Fruit fly (Drosophila melanogaster) whole organism, embryonic: Measurements from ENCODE around the gene wb.
A peak's percentile ranks its signal among the peaks of the same experiment; 100 is the strongest.

Experiments used
- Awh ChIP-seq: fragments of 200-800 bp; sonication (Bioruptor generic); IDR thresholded peaks from 2 replicates; pipeline ENCODE4, ENCODE4 v1.3.6; 2022; ENCODE audit warnings: missing biosample characterization, missing genetic modification characterization
- Blimp-1 ChIP-seq: fragments of 200-800 bp; sonication (Bioruptor generic); optimal IDR thresholded peaks from 3 replicates; lab custom pipeline; 2018; ENCODE audit warnings: missing biosample characterization, missing genetic modification characterization, mild to moderate bottlenecking, moderate library complexity, missing genetic modification reagents
- BtbVII ChIP-seq: fragments of 200-800 bp; sonication (Bioruptor generic); optimal IDR thresholded peaks from 3 replicates; lab custom pipeline; 2017; ENCODE audit warnings: missing biosample characterization, mild to moderate bottlenecking, missing genetic modification characterization
- CG10147 ChIP-seq: fragments of 200-800 bp; sonication (Bioruptor generic); optimal IDR thresholded peaks from 2 replicates; lab custom pipeline; 2019; ENCODE audit warnings: missing biosample characterization, mild to moderate bottlenecking, missing genetic modification characterization, moderate library complexity
- CG10979 ChIP-seq: fragments of 200-800 bp; sonication (Bioruptor generic); optimal IDR thresholded peaks from 2 replicates; lab custom pipeline; 2018; ENCODE audit warnings: missing biosample characterization, mild to moderate bottlenecking, missing genetic modification characterization, moderate library complexity
- CG11456 ChIP-seq: fragments of 200-800 bp; sonication (Bioruptor generic); IDR thresholded peaks from 3 replicates; pipeline ENCODE4 v1.3.6; 2022; ENCODE audit warnings: missing biosample characterization, missing genetic modification characterization
- CG13775 ChIP-seq: fragments of 200-800 bp; sonication (Bioruptor generic); optimal IDR thresholded peaks from 3 replicates; lab custom pipeline; 2017; ENCODE audit warnings: missing biosample characterization, mild to moderate bottlenecking, missing genetic modification characterization
- CG14050 ChIP-seq: fragments of 200-800 bp; sonication (Bioruptor generic); IDR thresholded peaks from 3 replicates; pipeline ENCODE4 v1.3.6; 2022; ENCODE audit warnings: missing biosample characterization, missing genetic modification characterization
- CG14441 ChIP-seq: fragments of 200-800 bp; sonication (Bioruptor generic); IDR thresholded peaks from 2 replicates; pipeline ENCODE4 v1.3.6; 2022; ENCODE audit warnings: missing biosample characterization, missing genetic modification characterization
- CG15269 ChIP-seq: fragments of 200-800 bp; sonication (Bioruptor generic); optimal IDR thresholded peaks from 2 replicates; lab custom pipeline; 2018; ENCODE audit warnings: missing biosample characterization, mild to moderate bottlenecking, missing genetic modification characterization, moderate library complexity
- CG16813 ChIP-seq: fragments of 200-800 bp; sonication (Bioruptor generic); IDR thresholded peaks from 3 replicates; pipeline ENCODE4 v1.3.6; 2022; ENCODE audit warnings: missing biosample characterization, missing genetic modification characterization; ENCODE audit not compliant: partially characterized antibody
- CG1832 ChIP-seq: fragments of 200-800 bp; sonication (Bioruptor generic); optimal IDR thresholded peaks from 2 replicates; lab custom pipeline; 2017; ENCODE audit warnings: missing biosample characterization, mild to moderate bottlenecking, missing genetic modification characterization, inconsistent platforms
- CG2129 ChIP-seq: fragments of 200-800 bp; sonication (Bioruptor generic); IDR thresholded peaks from 2 replicates; pipeline ENCODE4 v1.3.6; 2022; ENCODE audit warnings: missing biosample characterization, missing genetic modification characterization; ENCODE audit not compliant: partially characterized antibody
- CG3065 ChIP-seq: fragments of 200-800 bp; sonication (Bioruptor generic); optimal IDR thresholded peaks from 2 replicates; lab custom pipeline; 2016; ENCODE audit warnings: missing biosample characterization, missing genetic modification characterization
- CG32532 ChIP-seq: fragments of 200-800 bp; sonication (Bioruptor generic); IDR thresholded peaks from 2 replicates; pipeline ENCODE4 v1.3.6; 2022; ENCODE audit warnings: missing biosample characterization, missing genetic modification characterization
- CG33213 ChIP-seq: fragments of 200-800 bp; sonication (Bioruptor generic); optimal IDR thresholded peaks from 3 replicates; lab custom pipeline; 2016; ENCODE audit warnings: missing biosample characterization, missing genetic modification characterization
- CG4404 ChIP-seq: fragments of 200-800 bp; sonication (Bioruptor generic); IDR thresholded peaks from 2 replicates; pipeline ENCODE4 v1.3.6; 2022; ENCODE audit warnings: missing biosample characterization, missing genetic modification characterization
- CG4820 ChIP-seq: fragments of 200-800 bp; sonication (Bioruptor generic); optimal IDR thresholded peaks from 3 replicates; lab custom pipeline; 2016; ENCODE audit warnings: missing biosample characterization, missing genetic modification characterization
- CG6689 ChIP-seq: fragments of 200-800 bp; sonication (Bioruptor generic); IDR thresholded peaks from 2 replicates; pipeline ENCODE4 v1.3.6; 2022; ENCODE audit warnings: missing biosample characterization, missing genetic modification characterization
- CG9215 ChIP-seq: fragments of 200-800 bp; sonication (Bioruptor generic); IDR thresholded peaks from 2 replicates; pipeline ENCODE4 v1.3.6; 2022; ENCODE audit warnings: missing biosample characterization, missing genetic modification characterization
- E2f1 ChIP-seq: fragments of 200-800 bp; sonication (Bioruptor generic); IDR thresholded peaks from 2 replicates; pipeline ENCODE4 v1.3.6; 2022; ENCODE audit warnings: missing biosample characterization, missing genetic modification characterization
- H15 ChIP-seq: fragments of 200-800 bp; sonication (Bioruptor generic); IDR thresholded peaks from 3 replicates; pipeline ENCODE4 v1.3.6; 2022; ENCODE audit warnings: missing biosample characterization, missing genetic modification characterization
- HmgD ChIP-seq: fragments of 200-800 bp; sonication (Bioruptor generic); optimal IDR thresholded peaks from 3 replicates; lab custom pipeline; 2016; ENCODE audit warnings: missing biosample characterization, missing genetic modification characterization
- Hr51 ChIP-seq, 2 experiments: fragments of 200-800 bp; sonication (Bioruptor generic); optimal IDR thresholded peaks; 2 replicates in 1 of 2; 3 replicates in 1 of 2; lab custom pipeline; 2016 to 2018; ENCODE audit warnings: missing biosample characterization in 2 of 2, missing genetic modification characterization in 2 of 2, mild to moderate bottlenecking in 1 of 2, moderate library complexity in 1 of 2
- Max ChIP-seq: fragments of 200-800 bp; sonication (Bioruptor generic); optimal IDR thresholded peaks from 2 replicates; lab custom pipeline; 2016; ENCODE audit warnings: missing biosample characterization, mild to moderate bottlenecking, missing genetic modification characterization
- Med ChIP-seq: fragments of 200-800 bp; sonication (Bioruptor generic); peaks from one replicate; lab custom pipeline; 2016; ENCODE audit warnings: missing biosample characterization, missing genetic modification characterization, mild to moderate bottlenecking, inconsistent platforms, moderate library complexity
- Stat92E ChIP-seq, 3 experiments: fragments of >200 bp in 2 of 3; fragments of 200-800 bp in 1 of 3; sonication (Bioruptor generic) in 1 of 3; optimal IDR thresholded peaks; 2 replicates each; lab custom pipeline; 2017 to 2019; ENCODE audit warnings: missing biosample characterization in 3 of 3, missing genetic modification characterization in 3 of 3, mild to moderate bottlenecking in 1 of 3, moderate library complexity in 1 of 3
- Tbp ChIP-seq: fragments of >200 bp; optimal IDR thresholded peaks from 2 replicates; lab custom pipeline; 2018; ENCODE audit warnings: missing biosample characterization, missing genetic modification characterization
- Vsx1 ChIP-seq: fragments of 200-800 bp; sonication (Bioruptor generic); optimal IDR thresholded peaks from 2 replicates; lab custom pipeline; 2017; ENCODE audit warnings: missing biosample characterization, mild to moderate bottlenecking, missing genetic modification characterization, missing genetic modification reagents
- Xrp1 ChIP-seq: fragments of 200-800 bp; sonication (Bioruptor generic); IDR thresholded peaks from 2 replicates; pipeline ENCODE4 v1.3.6; 2022; ENCODE audit warnings: missing biosample characterization, missing genetic modification characterization
- YL-1 ChIP-seq: fragments of 200-800 bp; sonication (Bioruptor generic); optimal IDR thresholded peaks from 3 replicates; lab custom pipeline; 2017; ENCODE audit warnings: missing biosample characterization, mild to moderate bottlenecking, missing genetic modification characterization
- croc ChIP-seq: fragments of 200-800 bp; sonication (Bioruptor generic); conservative IDR thresholded peaks from 3 replicates; pipeline ENCODE4 v1.3.6; 2022; ENCODE audit warnings: missing biosample characterization, missing genetic modification characterization
- dan ChIP-seq: fragments of 200-800 bp; sonication (Bioruptor generic); IDR thresholded peaks from 2 replicates; pipeline ENCODE4 v1.3.6; 2022; ENCODE audit warnings: missing biosample characterization, missing genetic modification characterization
- danr ChIP-seq: fragments of 200-800 bp; sonication (Bioruptor generic); IDR thresholded peaks from 2 replicates; pipeline ENCODE4 v1.3.6; 2022; ENCODE audit warnings: missing biosample characterization, missing genetic modification characterization
- dm ChIP-seq: fragments of 200-800 bp; sonication (Bioruptor generic); optimal IDR thresholded peaks from 3 replicates; lab custom pipeline; 2016; ENCODE audit warnings: missing biosample characterization, missing genetic modification characterization
- grn ChIP-seq: fragments of 200-800 bp; sonication (Bioruptor generic); optimal IDR thresholded peaks from 3 replicates; lab custom pipeline; 2017; ENCODE audit warnings: missing biosample characterization, missing genetic modification characterization
- hb ChIP-seq: fragments of 200-800 bp; sonication (Bioruptor generic); IDR thresholded peaks from 3 replicates; pipeline ENCODE4 v1.3.6; 2022; ENCODE audit warnings: missing biosample characterization, missing genetic modification characterization; ENCODE audit not compliant: partially characterized antibody
- hth ChIP-seq: fragments of >200 bp; optimal IDR thresholded peaks from 2 replicates; lab custom pipeline; 2017; ENCODE audit warnings: inconsistent platforms
- lbe ChIP-seq: fragments of 200-800 bp; sonication (Bioruptor generic); optimal IDR thresholded peaks from 2 replicates; lab custom pipeline; 2016; ENCODE audit warnings: missing biosample characterization, mild to moderate bottlenecking, missing genetic modification characterization
- mld ChIP-seq: fragments of 200-800 bp; sonication (Bioruptor generic); IDR thresholded peaks from 3 replicates; pipeline ENCODE4 v1.3.6; 2022; ENCODE audit warnings: missing biosample characterization, missing genetic modification characterization; ENCODE audit not compliant: partially characterized antibody
- pita ChIP-seq: fragments of 200-800 bp; sonication (Bioruptor generic); optimal IDR thresholded peaks from 2 replicates; lab custom pipeline; 2017; ENCODE audit warnings: missing biosample characterization, mild to moderate bottlenecking, missing genetic modification characterization
- pros ChIP-seq: fragments of 200-800 bp; sonication (Bioruptor generic); optimal IDR thresholded peaks from 3 replicates; lab custom pipeline; 2019; ENCODE audit warnings: missing biosample characterization, mild to moderate bottlenecking, missing genetic modification characterization, moderate library complexity
- schlank ChIP-seq: fragments of 200-800 bp; sonication (Bioruptor generic); optimal IDR thresholded peaks from 2 replicates; lab custom pipeline; 2018; ENCODE audit warnings: missing biosample characterization, mild to moderate bottlenecking, missing genetic modification characterization
- twi ChIP-seq: fragments of 200-800 bp; optimal IDR thresholded peaks from 2 replicates; lab custom pipeline; 2019; ENCODE audit warnings: missing biosample characterization, mild to moderate bottlenecking, missing genetic modification characterization, moderate library complexity
- vvl ChIP-seq: fragments of 200-800 bp; sonication (Bioruptor generic); IDR thresholded peaks from 2 replicates; pipeline ENCODE4 v1.3.6; 2022; ENCODE audit warnings: missing biosample characterization, missing genetic modification characterization
- wek ChIP-seq: fragments of 200-800 bp; sonication (Bioruptor generic); optimal IDR thresholded peaks from 3 replicates; lab custom pipeline; 2018; ENCODE audit warnings: missing biosample characterization, mild to moderate bottlenecking, missing genetic modification characterization, moderate library complexity
- wor ChIP-seq: fragments of 200-800 bp; sonication (Bioruptor generic); IDR thresholded peaks from 2 replicates; pipeline ENCODE4 v1.3.6; 2022; ENCODE audit warnings: missing biosample characterization, missing genetic modification characterization
- z ChIP-seq: fragments of 200-800 bp; sonication (Bioruptor generic); IDR thresholded peaks from 3 replicates; pipeline ENCODE4 v1.3.6; 2022; ENCODE audit warnings: missing biosample characterization, missing genetic modification characterization
- zfh1 ChIP-seq: fragments of 200-800 bp; sonication (Bioruptor generic); IDR thresholded peaks from 3 replicates; pipeline ENCODE4 v1.3.6; 2022; ENCODE audit warnings: missing biosample characterization, missing genetic modification characterization

wb gene

DNA sequence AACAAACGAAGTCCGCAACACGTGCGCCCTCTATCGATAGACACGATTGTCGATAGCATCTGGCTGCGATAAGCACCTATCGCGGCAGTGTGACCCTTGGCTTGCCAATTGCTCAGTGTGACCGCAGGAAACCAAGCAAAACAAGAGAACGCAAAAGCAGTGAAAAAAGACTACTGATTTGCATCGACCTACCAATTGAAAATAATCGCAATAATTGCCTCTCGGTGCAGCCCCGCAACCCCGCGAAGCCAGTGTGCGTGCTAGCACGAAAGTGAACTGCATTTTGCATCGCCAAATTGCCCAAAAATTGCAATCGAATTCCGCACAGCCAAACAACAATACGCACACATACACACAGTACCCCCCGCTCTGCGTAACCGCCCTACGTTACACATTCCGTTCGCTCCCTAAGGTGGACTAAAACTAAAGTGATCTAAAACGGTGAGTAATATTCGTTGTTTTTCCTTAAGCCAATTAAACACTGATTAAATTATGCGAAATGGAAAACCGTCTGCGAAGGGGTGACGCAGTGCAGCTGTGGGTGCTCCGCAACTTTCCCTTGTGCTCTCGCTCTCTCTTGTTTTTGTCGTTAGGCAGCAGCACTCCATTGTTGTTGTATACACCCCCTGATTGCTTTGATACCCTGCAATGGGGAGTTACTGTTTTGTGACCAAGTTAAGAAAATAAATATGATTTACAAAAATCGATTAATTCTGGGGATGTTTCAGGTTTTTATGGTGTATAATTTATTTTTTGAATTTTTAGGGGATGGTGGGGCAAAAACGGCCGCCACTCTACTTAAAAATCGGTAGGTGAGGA lies 92.4 kb downstream of the wb start, which contains the start of gene Rab14 (continued):
- TF ChIP-seq CG13775 (peak; percentile 79), Awh (peak; percentile 83), CG10979 (peak; percentile 73), dm (GFP tag; lab: Kevin White, UChicago) (peak; percentile 97), danr (GFP tag; lab: Robert Waterston, UW) (peak; percentile 14; the same call in 1 of the 2 replicates), z (GFP tag; lab: Robert Waterston, UW) (no peak), vvl (GFP tag; lab: Robert Waterston, UW) (peak; percentile 93), CG3065 (GFP tag; lab: Kevin White, UChicago) (peak; percentile 38), Stat92E (GFP tag; optimal IDR thresholded peaks at IDR 0.05; lab: Kevin White, UChicago) (no peak), twi (peak; percentile 51), CG15269 (tag; lab: Kevin White, UChicago) (peak; percentile 90), CG14050 (GFP tag; lab: Robert Waterston, UW) (peak; percentile 66), wek (peak; percentile 18), CG32532 (GFP tag; lab: Robert Waterston, UW) (peak; percentile 91), CG4404 (GFP tag; lab: Robert Waterston, UW) (peak; percentile 47), CG10147 (GFP tag; lab: Kevin White, UChicago) (peak; percentile 57), CG11456 (GFP tag; lab: Robert Waterston, UW) (peak; percentile 90), Max (GFP tag; lab: Kevin White, UChicago) (peak; percentile 95), Blimp-1 (GFP tag; lab: Kevin White, UChicago) (peak; percentile 74), CG16813 (GFP tag; lab: Robert Waterston, UW) (peak; percentile 88), CG33213 (GFP tag; lab: Kevin White, UChicago) (peak; percentile 35), wor (GFP tag; lab: Robert Waterston, UW) (peak; percentile 66), H15 (GFP tag; lab: Robert Waterston, UW) (peak; percentile 58; the same call in 2 of the 3 replicates), YL-1 (GFP tag; lab: Kevin White, UChicago) (peak; percentile 97), hth (lab: Kevin White, UChicago) (no peak), Xrp1 (peak; percentile 83), BtbVII (GFP tag; lab: Kevin White, UChicago) (peak; percentile 77), Tbp (GFP tag; lab: Kevin White, UChicago) (peak; percentile 86), CG1832 (GFP tag; lab: Kevin White, UChicago) (no peak), croc (GFP tag; lab: Robert Waterston, UW) (peak; percentile 58; the same call in 2 of the 3 replicates), HmgD (GFP tag; lab: Kevin White, UChicago) (peak; percentile 74), CG14441 (GFP tag; lab: Robert Waterston, UW) (peak; percentile 72), hb (peak; percentile 80), CG6689 (peak; percentile 78), pita (GFP tag; lab: Kevin White, UChicago) (no peak), lbe (GFP tag; lab: Kevin White, UChicago) (peak; percentile 81), Med (GFP tag; lab: Kevin White, UChicago) (peak; percentile 95), CG4820 (GFP tag; lab: Kevin White, UChicago) (peak; percentile 64), dan (GFP tag; lab: Robert Waterston, UW) (no peak), pros (GFP tag; lab: Kevin White, UChicago) (peak; percentile 37), E2f1 (GFP tag; lab: Robert Waterston, UW) (peak; percentile 75), Hr51 (GFP tag; optimal IDR thresholded peaks at IDR 0.05; lab: Kevin White, UChicago) (peak; percentile 68 to 90), schlank (tag; lab: Kevin White, UChicago) (peak; percentile 80), zfh1 (peak; percentile 85), Vsx1 (GFP tag; lab: Kevin White, UChicago) (peak; percentile 70), grn (GFP tag; lab: Kevin White, UChicago) (peak; percentile 73), mld (GFP tag; lab: Robert Waterston, UW) (peak; percentile 83), CG2129 (peak; percentile 58), CG9215 (GFP tag; lab: Robert Waterston, UW) (peak; percentile 51; the same call in 1 of the 2 replicates)
